Worm (Caenorhabditis elegans) whole organism, dauer: ENCODE results near the gene tkt-1.

Experiments used
- unc-62 ChIP-seq: sonication (generic microtip); optimal IDR thresholded peaks from 2 replicates; lab custom pipeline; 2017; ENCODE audit warnings: missing biosample characterization, missing genetic modification reagents, missing genetic modification characterization

The tkt-1 gene

DNA sequence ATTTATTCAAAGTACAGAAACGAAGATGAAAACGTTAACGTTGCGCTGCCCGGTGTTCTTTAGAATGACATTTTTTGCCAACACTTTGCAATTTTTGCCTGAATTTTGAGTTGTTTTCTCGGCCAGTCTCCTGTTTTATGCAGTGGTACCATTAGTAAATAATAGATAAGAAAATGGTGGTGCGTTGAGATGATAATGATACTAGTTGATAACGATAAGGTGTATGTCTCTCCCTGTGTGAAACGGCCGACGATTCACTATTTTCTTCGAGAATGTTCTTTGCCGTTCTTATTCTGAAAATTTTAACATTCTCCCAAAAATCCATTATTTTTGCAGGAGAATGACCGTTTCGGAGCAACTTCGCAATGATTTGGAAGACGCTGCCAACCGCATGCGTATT, at the start of gene tkt-1:
TSS of gene tkt-1 (plus strand) at position 337 of the 400 bp plus-strand sequence.
- no peak for TF ChIP-seq unc-62 (GFP tag; lab: Kevin White, UChicago)

DNA sequence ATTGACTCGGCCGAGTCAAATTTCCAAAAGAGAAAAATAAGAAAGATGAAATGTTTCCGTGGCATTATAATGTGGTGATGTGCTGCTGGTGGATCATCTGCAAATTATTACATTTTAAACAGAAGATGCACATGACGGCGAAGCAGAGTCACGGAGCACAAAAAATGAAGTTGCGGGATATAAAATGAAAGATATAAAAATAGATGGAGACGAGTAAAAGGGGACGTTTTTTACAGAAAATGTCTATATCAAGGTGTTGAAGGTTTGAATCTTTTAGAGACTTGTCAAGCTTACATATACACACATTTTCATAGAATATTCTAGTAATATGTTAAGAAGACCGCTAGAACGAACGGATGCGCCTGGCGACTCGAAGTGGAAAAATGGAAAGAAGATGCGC, 49.1 kb upstream of the tkt-1 start, which contains the start of gene ptrg-1:
TSS of gene ptrg-1 (minus strand) at position 101 of the 400 bp plus-strand sequence.
- TF ChIP-seq unc-62 (GFP tag; lab: Kevin White, UChicago), result no peak

DNA sequence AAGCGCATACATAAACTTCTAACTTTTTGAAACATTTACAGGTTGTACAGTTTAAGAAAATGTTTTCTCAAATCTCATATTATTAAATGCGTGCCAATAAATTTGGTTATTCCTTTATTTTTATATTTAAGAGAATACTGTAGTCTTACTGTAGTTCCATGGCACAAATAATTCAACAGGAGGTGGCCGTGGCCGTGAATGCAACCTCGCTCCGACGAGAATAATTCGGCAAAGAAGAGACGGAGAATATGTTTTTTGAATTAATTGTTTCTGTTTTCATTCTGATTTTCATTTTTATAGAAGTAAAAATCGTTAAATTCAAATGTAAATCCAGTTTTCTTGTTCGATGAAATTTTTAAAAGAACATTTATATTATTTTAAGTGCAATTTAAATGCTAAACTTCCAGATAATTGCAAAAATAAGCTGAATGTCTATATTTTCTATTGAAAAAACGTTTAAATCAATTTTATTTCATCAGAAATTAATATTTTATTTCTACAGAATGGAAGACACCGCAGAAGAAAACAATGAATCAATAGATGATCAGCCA, 46.0 kb upstream of the tkt-1 start, which contains the start of gene gon-4:
TSS of gene gon-4 (plus strand) at position 501 of the 551 bp plus-strand sequence.
- no peak for TF ChIP-seq unc-62 (GFP tag; lab: Kevin White, UChicago)

DNA sequence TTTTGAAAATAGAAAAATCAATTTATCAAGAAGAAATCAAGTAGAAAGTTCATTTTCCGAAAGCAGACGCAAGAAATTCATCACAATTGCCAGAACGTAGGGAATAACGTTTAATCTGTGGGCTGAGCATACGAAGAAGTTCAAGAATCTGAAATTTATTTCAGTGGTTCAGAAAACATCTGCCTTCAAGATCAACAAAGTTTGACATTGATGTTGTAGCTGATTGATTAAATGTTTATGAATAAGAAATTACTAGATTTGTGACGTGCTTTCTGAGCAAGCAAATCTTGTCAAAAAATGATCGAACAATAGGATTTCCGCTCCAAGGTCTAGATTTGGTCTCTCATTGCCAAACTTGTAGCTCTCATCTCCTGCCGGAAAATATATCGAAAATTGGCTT, 37.2 kb upstream of the tkt-1 start, which contains the start of gene K04D7.6:
TSS of gene K04D7.6 (minus strand) at position 101 of the 400 bp plus-strand sequence.
- TF ChIP-seq unc-62 (GFP tag; lab: Kevin White, UChicago), result no peak

DNA sequence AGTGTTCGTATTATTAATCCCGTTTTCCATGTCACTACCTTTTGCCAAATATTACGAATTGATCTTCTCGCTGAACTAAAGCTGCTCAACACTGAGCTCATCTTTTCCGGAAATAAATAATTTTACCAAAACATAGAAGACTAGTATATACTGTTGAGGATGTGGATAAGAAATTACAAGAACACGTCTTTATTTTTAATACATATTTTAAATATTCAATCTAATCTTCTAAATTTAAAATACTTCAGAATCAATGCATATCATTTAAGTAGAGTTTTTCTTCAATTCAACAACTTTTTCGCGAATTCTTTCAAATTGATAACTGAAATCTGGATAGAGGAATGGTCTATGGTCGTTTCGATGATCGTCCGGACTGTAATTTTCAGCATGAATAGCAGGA, 28.6 kb upstream of the tkt-1 start, which contains the start of gene abt-1:
TSS of gene abt-1 (minus strand) at position 101 of the 400 bp plus-strand sequence.
- TF ChIP-seq unc-62 (GFP tag; lab: Kevin White, UChicago), result no peak

DNA sequence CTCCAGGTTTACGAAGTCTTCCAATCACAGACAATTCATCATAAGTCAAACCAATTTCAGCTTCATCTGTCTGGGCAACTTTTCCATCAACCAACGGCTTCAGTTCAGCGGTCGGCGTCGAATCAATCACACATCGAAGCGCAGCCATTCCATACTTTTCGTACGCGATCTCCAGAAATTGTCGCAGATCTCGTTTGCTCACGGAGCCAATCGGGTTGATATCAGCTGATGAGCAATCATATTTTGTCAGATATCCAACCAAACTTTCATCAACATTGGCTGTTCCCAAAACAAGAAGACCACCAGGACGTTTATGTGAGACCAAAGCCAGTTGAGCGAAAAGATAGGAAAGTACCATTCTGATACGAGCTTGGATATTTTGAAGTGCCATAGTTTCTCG, 28.0 kb upstream of the tkt-1 start:
- no peak for TF ChIP-seq unc-62 (GFP tag; lab: Kevin White, UChicago)

DNA sequence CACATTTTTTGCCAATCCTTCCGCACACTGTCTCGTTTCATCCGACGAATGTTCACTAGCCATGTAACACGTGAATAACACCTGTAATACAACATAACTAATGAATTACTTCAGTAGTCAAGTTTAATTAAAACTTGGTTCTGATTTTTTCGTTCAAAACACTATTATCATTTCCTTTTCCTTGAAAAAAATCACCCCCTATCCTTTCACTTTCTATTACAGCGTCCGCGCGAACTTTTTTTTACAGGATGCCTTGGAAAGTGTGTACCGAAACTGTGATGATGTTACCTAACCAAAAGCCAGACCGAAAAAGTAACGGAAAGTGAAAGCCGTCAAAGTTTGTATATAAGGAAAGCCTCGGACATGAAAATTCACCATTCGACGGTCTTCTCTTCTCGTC, 27.3 kb upstream of the tkt-1 start, which contains the start of gene col-124:
TSS of gene col-124 (plus strand) at position 374 of the 400 bp plus-strand sequence.
- no peak for TF ChIP-seq unc-62 (GFP tag; lab: Kevin White, UChicago)

DNA sequence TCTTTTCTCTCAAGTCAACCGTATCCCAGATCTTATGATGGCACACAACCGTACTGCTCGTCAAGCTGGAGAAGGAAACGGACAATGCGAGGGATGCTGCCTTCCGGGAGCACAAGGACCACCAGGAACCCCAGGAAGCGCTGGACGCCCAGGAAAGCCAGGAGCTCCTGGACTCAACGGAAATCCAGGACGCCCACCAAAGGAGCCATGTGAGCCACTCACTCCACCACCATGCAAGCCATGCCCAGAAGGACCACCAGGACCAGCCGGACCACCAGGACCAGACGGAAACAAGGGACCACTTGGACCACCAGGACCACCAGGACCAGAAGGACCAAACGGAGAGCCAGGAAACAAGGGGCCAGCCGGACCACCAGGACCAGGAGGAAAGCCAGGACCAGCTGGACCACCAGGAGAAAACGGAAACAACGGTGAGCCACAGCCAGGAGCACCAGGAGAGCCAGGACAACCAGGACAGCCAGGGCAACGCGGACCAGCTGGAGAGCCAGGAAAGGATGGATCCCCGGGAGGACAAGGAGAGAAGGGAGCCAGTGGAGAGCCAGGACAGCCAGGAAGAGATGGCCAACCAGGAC, 26.6 kb upstream of the tkt-1 start:
- TF ChIP-seq unc-62 (GFP tag; lab: Kevin White, UChicago), result no peak

DNA sequence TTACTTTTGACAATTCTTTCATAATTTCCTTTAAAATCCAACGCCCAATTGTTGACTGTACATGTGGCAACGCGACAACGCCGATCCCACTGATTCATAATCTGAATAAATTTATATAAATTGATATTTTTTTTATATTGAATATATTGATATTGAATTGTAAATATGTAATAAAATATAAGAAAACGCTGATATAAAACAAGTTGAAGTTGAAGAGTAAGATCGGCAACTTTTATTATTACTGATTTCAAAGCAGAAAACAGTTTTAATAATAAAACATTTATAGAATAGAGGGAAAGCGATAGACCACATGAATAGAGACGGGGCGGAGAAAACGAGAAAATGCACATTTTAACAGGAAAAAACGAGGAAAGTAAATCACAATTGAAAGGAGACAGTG, 24.2 kb upstream of the tkt-1 start, which contains the start of gene qns-1:
TSS of gene qns-1 (minus strand) at position 101 of the 400 bp plus-strand sequence.
- TF ChIP-seq unc-62 (GFP tag; lab: Kevin White, UChicago), result no peak

DNA sequence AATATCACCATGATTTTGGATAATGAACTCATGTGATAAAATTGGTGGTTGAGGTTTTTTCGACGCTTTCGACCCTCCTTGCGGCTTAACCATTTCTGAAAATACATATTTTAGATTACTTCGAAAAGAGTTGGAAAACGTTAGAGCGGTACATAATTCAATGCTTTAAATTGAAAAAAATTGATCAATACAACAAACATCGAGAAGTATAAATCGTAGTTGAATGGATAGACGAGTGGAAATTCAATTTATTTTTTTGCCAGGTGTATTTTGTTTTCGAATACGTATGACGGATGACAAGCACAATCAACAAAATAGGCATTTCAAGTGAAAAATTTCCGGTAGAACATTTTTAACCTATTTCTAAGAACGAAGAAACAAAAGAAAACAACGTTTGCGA, 22.2 kb upstream of the tkt-1 start, which contains the start of gene tram-1:
TSS of gene tram-1 (minus strand) at position 101 of the 400 bp plus-strand sequence.
- no peak for TF ChIP-seq unc-62 (GFP tag; lab: Kevin White, UChicago)

DNA sequence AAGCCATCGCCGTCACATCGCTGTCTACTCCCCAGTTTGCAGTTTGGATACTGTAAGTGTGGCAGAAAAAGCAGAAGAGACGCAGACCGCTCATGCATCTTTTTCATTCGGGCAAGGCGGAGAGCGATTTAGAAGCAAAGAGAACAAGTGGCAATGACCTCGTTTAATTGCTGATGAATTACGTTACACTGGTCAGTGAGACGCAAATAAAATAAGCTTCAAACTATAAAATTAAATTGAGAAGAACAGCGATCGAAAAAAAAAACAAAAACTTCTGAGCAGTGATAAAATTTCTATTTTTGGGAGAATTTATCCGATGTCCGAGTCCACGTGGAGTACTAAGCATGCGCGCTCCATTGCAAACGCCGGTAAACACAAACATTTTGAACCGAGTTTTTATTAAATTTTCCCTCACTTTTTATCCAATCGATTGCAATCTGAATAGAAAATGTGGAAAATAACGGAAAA, 21.3 kb upstream of the tkt-1 start, which contains the start of gene C24F3.2:
TSS of gene C24F3.2 (plus strand) at position 418 of the 468 bp plus-strand sequence.
- no peak for TF ChIP-seq unc-62 (GFP tag; lab: Kevin White, UChicago)

DNA sequence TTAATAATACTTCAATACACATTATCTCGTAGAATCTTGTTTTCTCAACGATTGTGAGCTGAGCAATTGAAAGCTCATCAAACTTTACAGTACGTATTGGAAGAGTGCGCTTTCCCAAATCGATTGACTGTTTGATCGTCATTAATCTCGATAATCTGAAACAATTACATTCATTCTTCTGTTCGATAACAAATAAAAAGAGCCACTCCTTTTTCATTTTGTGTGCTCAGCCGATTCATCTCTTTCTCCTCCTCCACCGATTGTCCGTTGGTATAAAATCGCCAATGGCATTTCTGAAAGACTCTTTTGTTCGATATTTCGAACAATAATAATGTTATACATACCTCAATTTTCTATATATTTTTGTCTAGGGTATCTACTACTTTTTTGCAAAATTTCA, 19.7 kb upstream of the tkt-1 start, which contains the start of gene nas-12:
TSS of gene nas-12 (plus strand) at position 301 of the 400 bp plus-strand sequence.
- no peak for TF ChIP-seq unc-62 (GFP tag; lab: Kevin White, UChicago)

DNA sequence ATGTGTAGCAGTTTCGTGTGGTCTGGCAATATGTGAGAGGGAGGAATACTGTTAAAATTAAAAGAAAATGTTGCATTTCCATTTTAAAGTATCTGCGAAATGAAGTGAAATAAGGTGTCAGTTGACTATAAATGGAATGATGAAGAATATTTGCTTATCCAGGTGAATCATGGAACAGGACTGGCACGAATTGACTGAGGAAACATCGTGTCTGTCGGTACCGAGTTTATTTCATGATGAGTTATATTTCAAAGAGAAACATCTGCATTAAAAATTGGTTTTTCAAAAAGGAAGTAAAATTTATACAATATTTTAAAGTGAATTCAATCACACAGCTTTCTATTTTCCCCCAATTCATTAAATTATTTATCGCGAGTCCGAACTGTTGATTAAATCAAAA, 15.9 kb upstream of the tkt-1 start, which contains the start of gene F01G10.6:
TSS of gene F01G10.6 (minus strand) at position 101 of the 400 bp plus-strand sequence.
- no peak for TF ChIP-seq unc-62 (GFP tag; lab: Kevin White, UChicago)

DNA sequence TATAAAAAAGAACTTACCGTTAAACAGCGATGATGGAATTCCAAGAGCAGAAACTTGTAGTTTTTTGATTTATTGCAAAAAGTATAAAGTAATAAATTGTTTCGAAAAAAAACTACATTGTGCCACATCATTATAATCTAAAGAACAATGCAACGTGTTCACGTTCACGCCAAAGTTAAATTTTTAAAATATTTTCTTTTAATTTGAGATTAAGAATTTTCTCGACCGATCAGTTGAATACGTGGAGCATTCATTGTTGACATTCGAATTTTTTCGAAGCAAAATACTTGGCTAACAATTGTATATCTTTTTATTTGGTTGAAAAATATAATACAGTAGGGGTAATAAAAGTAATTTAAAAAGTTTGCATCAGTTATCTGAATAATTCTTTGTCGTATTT, 12.4 kb upstream of the tkt-1 start, which contains the start of gene F01G10.5:
TSS of gene F01G10.5 (minus strand) at position 101 of the 400 bp plus-strand sequence.
- no peak for TF ChIP-seq unc-62 (GFP tag; lab: Kevin White, UChicago)

DNA sequence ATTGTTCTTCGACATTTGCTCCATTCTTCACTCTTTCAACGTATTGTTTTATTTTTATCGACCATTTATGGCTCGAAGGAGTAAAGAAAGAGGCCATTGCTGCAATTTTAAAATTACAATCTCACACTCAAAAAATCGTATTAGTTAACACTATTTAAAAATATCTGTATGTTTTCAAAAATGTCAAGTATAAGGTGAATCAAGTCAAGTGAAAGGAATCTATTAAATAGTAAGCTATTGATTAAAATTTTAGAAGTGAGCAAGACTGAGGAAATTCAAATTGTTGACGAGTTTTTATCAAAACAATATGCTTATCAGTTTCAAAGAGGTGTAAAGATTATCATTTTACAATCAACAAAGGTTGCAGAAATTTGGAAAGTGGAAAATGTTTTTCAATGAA, 11.0 kb upstream of the tkt-1 start, which contains the start of gene F01G10.4:
TSS of gene F01G10.4 (minus strand) at position 101 of the 400 bp plus-strand sequence.
- no peak for TF ChIP-seq unc-62 (GFP tag; lab: Kevin White, UChicago)

DNA sequence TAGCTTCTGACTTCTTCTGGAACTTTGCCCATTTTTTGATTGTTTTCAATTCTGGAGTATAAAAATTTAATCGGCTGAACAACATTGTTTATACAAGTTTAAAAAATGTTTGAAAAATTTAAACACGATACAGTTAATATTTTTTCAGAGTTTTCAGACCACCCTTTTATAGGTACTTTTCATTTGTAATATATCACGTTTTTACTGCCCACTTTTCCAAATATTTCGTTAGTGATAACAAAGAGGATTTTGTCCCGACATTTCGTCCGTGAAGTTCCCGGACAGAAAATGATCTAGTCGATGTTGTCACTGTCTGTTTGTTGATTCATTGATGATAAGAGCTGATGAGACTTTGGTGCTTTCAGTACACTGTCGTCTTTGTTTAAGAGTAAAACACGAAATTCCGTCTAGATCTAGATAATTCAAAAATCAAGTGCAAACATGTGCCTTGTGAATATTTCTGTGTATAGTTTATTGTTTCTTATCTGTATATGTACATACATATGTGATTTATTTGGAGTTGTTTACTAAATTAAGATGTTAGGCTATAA, 8.1 kb upstream of the tkt-1 start, which contains the start of gene ech-9:
TSS of gene ech-9 (minus strand) at position 51 of the 551 bp plus-strand sequence.
- TF ChIP-seq unc-62 (GFP tag; lab: Kevin White, UChicago), result no peak
